Worm (Caenorhabditis elegans): ENCODE data around the gene abcf-2.

- no peak for TF ChIP-seq ceh-82 (tag; optimal IDR thresholded peaks at IDR 0.05)
- TF ChIP-seq unc-62 (GFP tag; optimal IDR thresholded peaks at IDR 0.05), result no peak
- TF ChIP-seq R02D3.7 (tag; optimal IDR thresholded peaks at IDR 0.05), result no peak
- TF ChIP-seq ztf-11 (tag; optimal IDR thresholded peaks at IDR 0.05), result no peak
Observed at ce11 chrIII:13455816-13456215, 6.2 kb downstream of the abcf-2 start.
